Worm (Caenorhabditis elegans): ENCODE measurements around the gene Y39B6A.27.
"Not testable (repeated sequence)": the region's sequence is repeated elsewhere in the genome, so short reads cannot be mapped to it uniquely, and the experiment has no call there.

Gene Y39B6A.27

ce11 chrV:19031456-19031855, at the start of gene Y39B6A.27:
Y39B6A.27 (plus strand) TSS chrV:19031756.
- TF ChIP-seq him-1 (tag; optimal IDR thresholded peaks at IDR 0.05): no peak
- TF ChIP-seq W03F9.2 (tag; optimal IDR thresholded peaks at IDR 0.05): no peak
- TF ChIP-seq dao-5 (tag; optimal IDR thresholded peaks at IDR 0.05): no peak

ce11 chrV:18986103-18986502, 45.5 kb upstream of the Y39B6A.27 start:
- TF ChIP-seq W03F9.2 (tag; optimal IDR thresholded peaks at IDR 0.05) (no peak), him-1 (tag; optimal IDR thresholded peaks at IDR 0.05) (no peak), dao-5 (tag; optimal IDR thresholded peaks at IDR 0.05) (no peak)

- peak; percentile 42 for TF ChIP-seq W03F9.2 (tag; optimal IDR thresholded peaks at IDR 0.05)
- TF ChIP-seq dao-5 (tag; optimal IDR thresholded peaks at IDR 0.05): no peak
- no peak for TF ChIP-seq him-1 (tag; optimal IDR thresholded peaks at IDR 0.05)
Observed at ce11 chrV:18990238-18990901, 41.2 kb upstream of the Y39B6A.27 start, which contains the start of the genes reps-1 and Y39B6A.37. reps-1 (minus strand) TSS chrV:18990500. Y39B6A.37 (plus strand) TSS chrV:18990851.

ce11 chrV:18990958-18991357, 40.6 kb upstream of the Y39B6A.27 start:
- TF ChIP-seq him-1 (tag; optimal IDR thresholded peaks at IDR 0.05) (no peak), W03F9.2 (tag; optimal IDR thresholded peaks at IDR 0.05) (no peak), dao-5 (tag; optimal IDR thresholded peaks at IDR 0.05) (no peak)

ce11 chrV:18993017-18993416, 38.5 kb upstream of the Y39B6A.27 start:
- TF ChIP-seq him-1 (tag; optimal IDR thresholded peaks at IDR 0.05) (no peak), W03F9.2 (tag; optimal IDR thresholded peaks at IDR 0.05) (no peak), dao-5 (tag; optimal IDR thresholded peaks at IDR 0.05) (no peak)

- no peak for TF ChIP-seq dao-5 (tag; optimal IDR thresholded peaks at IDR 0.05)
- no peak for TF ChIP-seq him-1 (tag; optimal IDR thresholded peaks at IDR 0.05)
- TF ChIP-seq W03F9.2 (tag; optimal IDR thresholded peaks at IDR 0.05): no peak
Observed at ce11 chrV:18993535-18993990, 38.0 kb upstream of the Y39B6A.27 start, which contains the start of gene gtf-2F2. gtf-2F2 (plus strand) TSS chrV:18993940.

ce11 chrV:18998045-18998444, 33.5 kb upstream of the Y39B6A.27 start, which contains the start of gene tgt-2:
tgt-2 (plus strand) TSS chrV:18998345.
- no peak for TF ChIP-seq dao-5 (tag; optimal IDR thresholded peaks at IDR 0.05)
- no peak for TF ChIP-seq W03F9.2 (tag; optimal IDR thresholded peaks at IDR 0.05)
- no peak for TF ChIP-seq him-1 (tag; optimal IDR thresholded peaks at IDR 0.05)

- TF ChIP-seq dao-5 (tag; optimal IDR thresholded peaks at IDR 0.05): no peak
- TF ChIP-seq him-1 (tag; optimal IDR thresholded peaks at IDR 0.05): no peak
Observed at ce11 chrV:19000542-19000941, 31.0 kb upstream of the Y39B6A.27 start.

- no peak for TF ChIP-seq W03F9.2 (tag; optimal IDR thresholded peaks at IDR 0.05)
- no peak for TF ChIP-seq him-1 (tag; optimal IDR thresholded peaks at IDR 0.05)
- no peak for TF ChIP-seq dao-5 (tag; optimal IDR thresholded peaks at IDR 0.05)
Observed at ce11 chrV:19001016-19001415, 30.5 kb upstream of the Y39B6A.27 start, which contains the start of gene Y39B6A.34. Y39B6A.34 (plus strand) TSS chrV:19001018.

ce11 chrV:19001656-19002055, 29.9 kb upstream of the Y39B6A.27 start, which contains the start of gene Y39B6A.33:
Y39B6A.33 (plus strand) TSS chrV:19001956.
- TF ChIP-seq dao-5 (tag; optimal IDR thresholded peaks at IDR 0.05) (no peak), him-1 (tag; optimal IDR thresholded peaks at IDR 0.05) (no peak), W03F9.2 (tag; optimal IDR thresholded peaks at IDR 0.05) (no peak)

- TF ChIP-seq W03F9.2 (tag; optimal IDR thresholded peaks at IDR 0.05) (no peak), him-1 (tag; optimal IDR thresholded peaks at IDR 0.05) (no peak), dao-5 (tag; optimal IDR thresholded peaks at IDR 0.05) (no peak)
Observed at ce11 chrV:19010405-19010804, 21.2 kb upstream of the Y39B6A.27 start.

- TF ChIP-seq W03F9.2 (tag; optimal IDR thresholded peaks at IDR 0.05) (no peak), him-1 (tag; optimal IDR thresholded peaks at IDR 0.05) (no peak), dao-5 (tag; optimal IDR thresholded peaks at IDR 0.05) (no peak)
Observed at ce11 chrV:19013215-19013614, 18.3 kb upstream of the Y39B6A.27 start.

- not testable (repeated sequence) for TF ChIP-seq him-1, dao-5, W03F9.2 (tag; optimal IDR thresholded peaks at IDR 0.05)
Observed at ce11 chrV:19014273-19014672, 17.3 kb upstream of the Y39B6A.27 start, which contains the start of gene Y39B6A.30. Y39B6A.30 (plus strand) TSS chrV:19014573.

- TF ChIP-seq dao-5 (tag; optimal IDR thresholded peaks at IDR 0.05): no peak
- no peak for TF ChIP-seq him-1 (tag; optimal IDR thresholded peaks at IDR 0.05)
- no peak for TF ChIP-seq W03F9.2 (tag; optimal IDR thresholded peaks at IDR 0.05)
Observed at ce11 chrV:19019239-19019638, 12.3 kb upstream of the Y39B6A.27 start.

Measured in whole organism, L4/young adult.